Worm (Caenorhabditis elegans) whole organism, mixed stage, embryonic: ENCODE results near the gene famp-1.
"Not testable (repeated sequence)": the region's sequence is repeated elsewhere in the genome, so short reads cannot be mapped to it uniquely, and the experiment has no call there.

Experiments
- M03D4.4 ChIP-seq: sonication (generic microtip); optimal IDR thresholded peaks from 2 replicates; lab custom pipeline; 2017; ENCODE audit warnings: mild to moderate bottlenecking, missing genetic modification characterization, missing compliant biosample characterization
- ceh-39 ChIP-seq: fragments of 150-350 bp; optimal IDR thresholded peaks from 2 replicates; lab custom pipeline; 2014; ENCODE audit warnings: missing biosample characterization, missing genetic modification characterization
- mls-2 ChIP-seq: sonication (generic microtip); optimal IDR thresholded peaks from 2 replicates; lab custom pipeline; 2016; ENCODE audit warnings: mild to moderate bottlenecking, missing genetic modification characterization, moderate library complexity, missing compliant biosample characterization
- nhr-12 ChIP-seq: fragments of 150-350 bp; optimal IDR thresholded peaks from 2 replicates; lab custom pipeline; 2014; ENCODE audit warnings: missing biosample characterization, missing genetic modification characterization
- pha-4 ChIP-seq: fragments of 150-350 bp; optimal IDR thresholded peaks from 2 replicates; lab custom pipeline; 2018; ENCODE audit warnings: missing biosample characterization, missing genetic modification reagents, missing genetic modification characterization
- unc-39 ChIP-seq: fragments of 150-350 bp; optimal IDR thresholded peaks from 2 replicates; lab custom pipeline; 2014; ENCODE audit warnings: missing biosample characterization, missing genetic modification characterization
- unc-62 ChIP-seq: fragments of 150-350 bp; optimal IDR thresholded peaks from 2 replicates; lab custom pipeline; 2014; ENCODE audit warnings: missing biosample characterization, missing genetic modification reagents, missing genetic modification characterization

Gene famp-1

DNA sequence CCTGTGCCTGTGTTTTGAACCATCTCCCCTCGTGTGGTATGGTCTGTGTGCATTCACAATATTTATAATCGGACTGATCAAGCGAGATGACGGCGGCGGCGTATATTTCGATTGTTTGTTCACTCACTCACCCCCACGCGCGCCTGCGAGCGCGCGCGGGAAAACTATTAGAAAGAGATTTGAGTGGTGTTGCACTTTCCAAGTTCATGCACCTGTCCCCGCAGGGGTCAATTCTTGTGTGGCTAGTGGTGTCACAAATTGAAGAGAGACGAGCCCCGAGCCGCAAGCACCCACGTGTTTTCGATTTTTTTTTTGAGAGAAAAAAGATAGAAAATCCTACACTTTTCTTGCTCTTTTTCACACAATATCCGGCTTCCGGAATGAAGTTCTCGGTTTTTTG lies 46.2 kb downstream of the famp-1 start:
- TF ChIP-seq M03D4.4 (tag; lab: Kevin White, UChicago), result peak; percentile 12
- peak; percentile 53 for TF ChIP-seq pha-4 (tag; lab: Kevin White, UChicago)
- TF ChIP-seq mls-2 (tag; lab: Kevin White, UChicago), result peak; percentile 1
- no peak for TF ChIP-seq unc-39 (tag; lab: Kevin White, UChicago)

ce11 chrIV:2216756-2217155 lies 46.7 kb downstream of the famp-1 start, which contains the start of gene T04C4.3:
TSS of gene T04C4.3 (minus strand) at chrIV:2216856.
- not testable (repeated sequence) for TF ChIP-seq ceh-39 (tag; lab: Kevin White, UChicago); unc-62 (GFP tag; lab: Kevin White, UChicago); nhr-12 (tag; lab: Kevin White, UChicago)
- TF ChIP-seq, all 35 proteins: peak for 0; not testable (repeated sequence) for 35
